Worm (Caenorhabditis elegans) whole organism, young adult: Measurements from ENCODE around the gene nstp-5.

Source experiments
- F49E8.2 ChIP-seq: sonication (generic microtip); optimal IDR thresholded peaks from 3 replicates; lab custom pipeline; 2017; ENCODE audit warnings: missing genetic modification characterization, mild to moderate bottlenecking, missing compliant biosample characterization, antibody characterized with exemption, moderate library complexity; ENCODE audit not compliant: insufficient read depth
- aptf-2 ChIP-seq: fragments of 200-800 bp; sonication (Bioruptor generic); conservative IDR thresholded peaks from 2 replicates; pipeline ENCODE4 v1.3.6; 2022; ENCODE audit warnings: missing genetic modification reagents, missing genetic modification characterization, missing compliant biosample characterization
- dpl-1 ChIP-seq: fragments of 150-350 bp; optimal IDR thresholded peaks from 2 replicates; lab custom pipeline; 2014; ENCODE audit warnings: missing biosample characterization, missing genetic modification reagents, missing genetic modification characterization
- efl-1 ChIP-seq: fragments of 150-350 bp; optimal IDR thresholded peaks from 2 replicates; lab custom pipeline; 2014; ENCODE audit warnings: missing biosample characterization, missing genetic modification reagents, missing genetic modification characterization
- hmg-1.2 ChIP-seq: fragments of 200-800 bp; sonication (Bioruptor generic); IDR thresholded peaks from 2 replicates; pipeline ENCODE4 v1.3.6; 2022; ENCODE audit warnings: missing genetic modification reagents, missing genetic modification characterization, missing compliant biosample characterization
- lsl-1 ChIP-seq: fragments of 200-800 bp; sonication (Bioruptor generic); optimal IDR thresholded peaks from 2 replicates; lab custom pipeline; 2018; ENCODE audit warnings: mild to moderate bottlenecking, missing genetic modification characterization, moderate library complexity, missing compliant biosample characterization
- pha-4 ChIP-seq: fragments of 150-350 bp; sonication (generic microtip); optimal IDR thresholded peaks from 2 replicates; lab custom pipeline; 2014; ENCODE audit warnings: missing biosample characterization, missing genetic modification reagents, missing genetic modification characterization

- TF ChIP-seq dpl-1, result no peak
- TF ChIP-seq pha-4 (tag; lab: Kevin White, UChicago), result no peak
- TF ChIP-seq efl-1 (GFP tag; lab: Kevin White, UChicago), result no peak
- no peak for TF ChIP-seq aptf-2 (GFP tag; lab: Robert Waterston, UW)
- no peak for TF ChIP-seq hmg-1.2 (GFP tag; lab: Robert Waterston, UW)
- no peak for TF ChIP-seq F49E8.2
- no peak for TF ChIP-seq lsl-1 (GFP tag; lab: Kevin White, UChicago)
These were observed 30.7 kb downstream of the nstp-5 start for ce11 chrIV:12886012-12886411.
